Worm (Caenorhabditis elegans): ENCODE measurements around the gene F55C12.6.

DNA sequence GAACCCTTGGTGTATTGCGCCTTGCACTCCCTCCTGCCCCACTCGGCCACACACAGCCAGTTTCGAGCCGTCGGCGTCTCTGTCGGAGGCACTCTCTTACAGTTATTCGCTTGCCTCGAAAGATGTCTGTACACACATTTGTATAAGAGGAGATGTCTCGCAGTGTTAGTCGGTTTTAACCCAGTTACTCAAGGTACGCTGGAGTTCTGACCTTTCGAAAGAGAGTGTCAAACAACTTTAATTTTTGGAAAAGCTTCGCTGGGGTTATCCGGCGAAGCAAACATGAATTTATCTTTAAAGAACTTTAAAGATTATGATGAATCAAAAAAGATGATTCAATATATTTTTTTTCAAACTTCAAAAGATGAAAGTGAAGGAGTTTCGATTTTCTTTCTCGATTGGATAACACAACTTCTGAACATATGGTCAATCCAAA is 31.2 kb downstream of the F55C12.6 start:
- TF ChIP-seq B0035.1 (tag; optimal IDR thresholded peaks at IDR 0.05) (peak; percentile 97), ets-4 (GFP tag; optimal IDR thresholded peaks at IDR 0.05) (peak; percentile 94), ama-1 (optimal IDR thresholded peaks at IDR 0.05) (peak; percentile 100), ama-1 (GFP tag; optimal IDR thresholded peaks at IDR 0.05) (peak; percentile 91 to 94), nhr-27 (tag; optimal IDR thresholded peaks at IDR 0.05) (peak; percentile 93), ztf-28 (GFP tag; IDR thresholded peaks at IDR 0.05) (peak; percentile 94), bed-2 (GFP tag; IDR thresholded peaks at IDR 0.05) (peak; percentile 94), let-607 (tag; optimal IDR thresholded peaks at IDR 0.05) (peak; percentile 83 to 94), F23B12.7 (tag; optimal IDR thresholded peaks at IDR 0.05; ENCODE audit: insufficient read depth) (peak; percentile 98), ztf-6 (GFP tag; IDR thresholded peaks at IDR 0.05) (peak; percentile 95), K11D2.4 (GFP tag; IDR thresholded peaks at IDR 0.05) (peak; percentile 98), lin-40 (tag; optimal IDR thresholded peaks at IDR 0.05) (peak; percentile 99), sptf-2 (GFP tag; optimal IDR thresholded peaks at IDR 0.05) (peak; percentile 91), ceh-58 (GFP tag; IDR thresholded peaks at IDR 0.05) (peak; percentile 61; the same call in 1 of the 2 replicates)

Data from whole organism, young adult.